Worm (Caenorhabditis elegans) whole organism, young adult: ENCODE measurements around the gene apd-3.

ENCODE experiments used
- F37B4.10 ChIP-seq: fragments of 200-800 bp; sonication (Bioruptor generic); IDR thresholded peaks from 2 replicates; pipeline ENCODE4 v1.3.6; 2022; ENCODE audit warnings: missing genetic modification characterization, missing compliant biosample characterization
- Y53F4B.3 ChIP-seq: fragments of 200-800 bp; sonication (Bioruptor generic); IDR thresholded peaks from 2 replicates; pipeline ENCODE4 v1.3.6; 2022; ENCODE audit warnings: missing genetic modification reagents, missing genetic modification characterization, missing compliant biosample characterization
- ama-1 ChIP-seq, 3 experiments: fragments of 150-350 bp in 1 of 3; sonication (generic microtip) in 2 of 3; optimal IDR thresholded peaks; 2 replicates each; lab custom pipeline; 2014 to 2018; ENCODE audit warnings: missing biosample characterization in 2 of 3, missing genetic modification characterization in 2 of 3, missing genetic modification reagents in 2 of 3
- aptf-2 ChIP-seq: fragments of 200-800 bp; sonication (Bioruptor generic); conservative IDR thresholded peaks from 2 replicates; pipeline ENCODE4 v1.3.6; 2022; ENCODE audit warnings: missing genetic modification reagents, missing genetic modification characterization, missing compliant biosample characterization
- hlh-12 ChIP-seq: sonication (generic microtip); optimal IDR thresholded peaks from 2 replicates; lab custom pipeline; 2016; ENCODE audit warnings: missing genetic modification characterization, missing compliant biosample characterization
- mxl-1 ChIP-seq: sonication (generic microtip); optimal IDR thresholded peaks from 2 replicates; lab custom pipeline; 2016; ENCODE audit warnings: missing genetic modification characterization, missing compliant biosample characterization
- pha-4 ChIP-seq: fragments of 150-350 bp; sonication (generic microtip); optimal IDR thresholded peaks from 2 replicates; lab custom pipeline; 2014; ENCODE audit warnings: missing biosample characterization, missing genetic modification reagents, missing genetic modification characterization
- snpc-4 ChIP-seq, 5 experiments: fragments of 150-350 bp in 1 of 5; sonication (generic microtip) in 4 of 5; optimal IDR thresholded peaks; 2 replicates each; lab custom pipeline; 2014 to 2018; ENCODE audit warnings: missing genetic modification characterization in 5 of 5, missing biosample characterization in 3 of 5, antibody characterized with exemption in 2 of 5, mild to moderate bottlenecking in 2 of 5, missing compliant biosample characterization in 2 of 5, missing genotype in 2 of 5, moderate library complexity in 2 of 5, missing genetic modification reagents in 1 of 5

DNA sequence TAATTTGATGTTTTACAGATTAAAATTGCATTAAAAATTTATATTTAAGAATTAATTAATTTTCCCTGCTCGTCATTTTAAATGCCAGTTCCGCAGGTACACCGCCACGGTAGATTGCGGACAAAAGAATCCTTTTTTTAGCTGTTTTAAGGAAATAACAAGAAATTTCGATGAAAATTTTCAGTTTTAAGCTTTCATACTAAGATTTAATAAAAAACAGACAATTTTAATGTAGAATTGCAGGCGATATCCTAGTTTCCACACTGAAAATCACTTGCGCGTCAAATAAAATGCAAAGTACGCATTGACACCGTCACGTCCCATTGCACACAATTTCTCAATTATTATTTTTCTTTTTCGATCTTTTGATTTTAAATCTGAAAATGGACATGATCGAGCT, 7.2 kb upstream of the apd-3 start, which contains the start of gene dnc-3:
- TF ChIP-seq F37B4.10 (no peak), Y53F4B.3 (GFP tag; lab: Robert Waterston, UW) (no peak), pha-4 (tag; lab: Kevin White, UChicago) (no peak), mxl-1 (tag; lab: Kevin White, UChicago) (no peak), ama-1 (optimal IDR thresholded peaks at IDR 0.05; lab: Kevin White, UChicago) (no peak), ama-1 (GFP tag; optimal IDR thresholded peaks at IDR 0.05; lab: Kevin White, UChicago) (no peak), hlh-12 (no peak), aptf-2 (no peak), snpc-4 (GFP tag; optimal IDR thresholded peaks at IDR 0.05; lab: Kevin White, UChicago) (no peak), snpc-4 (tag; optimal IDR thresholded peaks at IDR 0.05; lab: Kevin White, UChicago) (peak in 1 of 4 experiments; percentile 45)
